Fruit fly (Drosophila melanogaster): ENCODE data around the gene scaf6.

DNA sequence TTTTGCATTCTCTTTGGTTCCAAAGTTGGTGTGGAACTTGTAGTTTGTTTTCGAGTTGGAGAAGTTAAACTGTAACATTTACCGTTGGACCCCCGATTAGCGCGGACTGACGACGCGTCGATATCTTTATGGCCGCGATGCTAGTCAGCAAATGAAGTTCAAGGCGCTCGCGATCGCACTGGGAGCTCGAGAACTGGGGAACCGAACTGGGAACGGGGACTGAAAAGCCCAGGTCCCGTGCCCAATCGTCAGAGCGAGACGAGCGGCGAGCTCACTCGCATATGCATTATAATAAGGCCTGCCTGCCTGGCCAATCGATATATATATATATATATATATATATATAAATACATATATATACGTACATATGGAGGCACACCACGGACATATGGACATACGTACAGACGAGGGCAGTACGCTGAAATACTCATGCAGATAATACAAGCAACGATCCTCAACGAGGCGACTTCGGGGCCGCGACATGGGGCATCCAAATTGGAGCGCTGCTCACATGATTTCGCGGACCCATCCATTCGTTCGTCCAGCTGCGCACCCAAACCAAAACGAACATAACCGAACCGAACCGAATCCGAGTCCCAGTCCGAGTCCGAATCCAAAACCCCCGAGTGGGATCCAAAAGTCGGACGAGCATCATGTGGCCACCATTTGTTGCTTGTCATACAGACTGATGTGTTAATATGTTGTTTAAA, 40.1 kb downstream of the scaf6 start:
- TF ChIP-seq Snoo (tag; optimal IDR thresholded peaks at IDR 0.05): no peak
- no peak for TF ChIP-seq CG9948 (tag; optimal IDR thresholded peaks at IDR 0.05)
- TF ChIP-seq Ets98B (GFP tag; IDR thresholded peaks at IDR 0.05): no peak
- peak; percentile 32; the same call in 1 of the 3 replicates for TF ChIP-seq CG4496 (GFP tag; IDR thresholded peaks at IDR 0.05)
- no peak for TF ChIP-seq fd96Ca (GFP tag; IDR thresholded peaks at IDR 0.05)
- no peak for TF ChIP-seq CG15710 (tag; optimal IDR thresholded peaks at IDR 0.05)
- no peak for TF ChIP-seq CG8301 (tag; optimal IDR thresholded peaks at IDR 0.05)
- TF ChIP-seq rn (GFP tag; IDR thresholded peaks at IDR 0.05): no peak
- no peak for TF ChIP-seq Pif1A (GFP tag; optimal IDR thresholded peaks at IDR 0.05)
- 0 out of 2 replicates have a peak, but pooled peaks have one; percentile 8 for TF ChIP-seq CG12605 (GFP tag; IDR thresholded peaks at IDR 0.05)
- TF ChIP-seq CG10348 (GFP tag; IDR thresholded peaks at IDR 0.05): no peak
- no peak for TF ChIP-seq D1 (tag; optimal IDR thresholded peaks at IDR 0.05)
